Fruit fly (Drosophila melanogaster) whole organism, pupa: Measurements from ENCODE around the gene dally.
A peak's percentile ranks its signal among the peaks of the same experiment; 100 is the strongest.

Experiments used
- CG13204 ChIP-seq: fragments of 200-800 bp; sonication (Bioruptor generic); optimal IDR thresholded peaks from 2 replicates; lab custom pipeline; 2018; ENCODE audit warnings: missing biosample characterization, mild to moderate bottlenecking, missing genetic modification characterization, moderate library complexity
- CG14655 ChIP-seq: fragments of 200-800 bp; sonication (Bioruptor generic); optimal IDR thresholded peaks from 3 replicates; lab custom pipeline; 2017; ENCODE audit warnings: mild to moderate bottlenecking, missing biosample characterization, missing genetic modification reagents, missing genetic modification characterization
- CG15710 ChIP-seq: fragments of 200-800 bp; sonication (Bioruptor generic); optimal IDR thresholded peaks from 2 replicates; lab custom pipeline; 2018; ENCODE audit warnings: missing biosample characterization, mild to moderate bottlenecking, missing genetic modification characterization, moderate library complexity
- CG17806 ChIP-seq: fragments of 200-800 bp; sonication (Bioruptor generic); optimal IDR thresholded peaks from 2 replicates; lab custom pipeline; 2018; ENCODE audit warnings: missing biosample characterization, mild to moderate bottlenecking, missing genetic modification characterization, moderate library complexity
- CG32121 ChIP-seq: fragments of 200-800 bp; sonication (Bioruptor generic); IDR thresholded peaks from 2 replicates; pipeline ENCODE4 v1.3.6; 2022; ENCODE audit warnings: missing biosample characterization, missing genetic modification characterization
- CG34367 ChIP-seq: fragments of 200-800 bp; sonication (Bioruptor generic); optimal IDR thresholded peaks from 2 replicates; lab custom pipeline; 2018; ENCODE audit warnings: missing biosample characterization, mild to moderate bottlenecking, missing genetic modification characterization
- CG8301 ChIP-seq: fragments of 200-800 bp; sonication (Bioruptor generic); optimal IDR thresholded peaks from 2 replicates; lab custom pipeline; 2018; ENCODE audit warnings: missing biosample characterization, mild to moderate bottlenecking, missing genetic modification characterization
- CG9948 ChIP-seq: fragments of 200-800 bp; sonication (Bioruptor generic); optimal IDR thresholded peaks from 2 replicates; lab custom pipeline; 2018; ENCODE audit warnings: missing biosample characterization, mild to moderate bottlenecking, missing genetic modification characterization, moderate library complexity
- D1 ChIP-seq: fragments of 200-800 bp; sonication (Bioruptor generic); optimal IDR thresholded peaks from 2 replicates; lab custom pipeline; 2018; ENCODE audit warnings: missing biosample characterization, mild to moderate bottlenecking, missing genetic modification characterization, moderate library complexity
- EcR ChIP-seq: fragments of 200-800 bp; sonication (Bioruptor generic); optimal IDR thresholded peaks from 3 replicates; lab custom pipeline; 2019; ENCODE audit warnings: missing biosample characterization, missing genetic modification characterization, mild to moderate bottlenecking, moderate library complexity, missing genetic modification reagents
- Ets98B ChIP-seq: fragments of 200-800 bp; sonication (Bioruptor generic); IDR thresholded peaks from 2 replicates; pipeline ENCODE4 v1.3.6; 2022; ENCODE audit warnings: missing biosample characterization, missing genetic modification characterization
- Pif1A ChIP-seq: fragments of 200-800 bp; sonication (Bioruptor generic); optimal IDR thresholded peaks from 3 replicates; lab custom pipeline; 2016; ENCODE audit warnings: missing biosample characterization, missing genetic modification characterization

DNA sequence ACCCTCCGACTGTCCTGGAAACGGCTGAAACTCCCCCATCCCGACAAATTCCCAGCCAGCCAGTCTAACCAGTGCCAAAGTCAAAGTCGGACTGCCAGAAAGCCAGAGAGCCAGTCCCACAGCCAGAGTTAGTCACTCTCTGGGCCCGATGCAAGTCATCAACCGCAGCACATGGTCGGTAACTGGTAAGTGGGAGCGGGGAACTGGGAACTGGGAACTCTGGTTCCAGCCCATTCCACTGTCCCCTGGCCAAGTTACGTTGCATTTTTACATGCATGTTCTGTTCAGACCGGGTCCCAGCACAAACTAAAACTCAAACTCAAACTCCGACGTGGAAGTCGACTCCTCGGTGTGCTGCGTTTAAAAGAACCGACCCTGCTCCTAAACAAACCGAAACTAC is 11.8 kb downstream of the dally start:
- TF ChIP-seq CG14655 (GFP tag; lab: Kevin White, UChicago) (no peak), CG32121 (no peak), CG17806 (no peak), CG9948 (tag; lab: Kevin White, UChicago) (no peak), EcR (peak; percentile 92), CG13204 (GFP tag; lab: Kevin White, UChicago) (peak; percentile 60), CG15710 (tag; lab: Kevin White, UChicago) (no peak), D1 (tag; lab: Kevin White, UChicago) (no peak), CG8301 (no peak), Pif1A (GFP tag; lab: Kevin White, UChicago) (no peak), Ets98B (GFP tag; lab: Robert Waterston, UW) (no peak), CG34367 (tag; lab: Kevin White, UChicago) (no peak)
